Worm (Caenorhabditis elegans) whole organism, L2 larva: ENCODE measurements around the gene R05H5.4.

ENCODE experiments used
- C34F6.9 ChIP-seq: fragments of 150-350 bp; optimal IDR thresholded peaks from 2 replicates; lab custom pipeline; 2014; ENCODE audit warnings: missing biosample characterization, missing genetic modification characterization
- F13H6.1 ChIP-seq: sonication (generic microtip); optimal IDR thresholded peaks from 2 replicates; lab custom pipeline; 2016; ENCODE audit warnings: missing genetic modification characterization, missing compliant biosample characterization
- R02D3.7 ChIP-seq: fragments of 150-350 bp; optimal IDR thresholded peaks from 2 replicates; lab custom pipeline; 2014; ENCODE audit warnings: missing biosample characterization, missing genetic modification characterization
- Y55F3AM.14 ChIP-seq: fragments of 200-800 bp; sonication (Bioruptor generic); optimal IDR thresholded peaks from 2 replicates; lab custom pipeline; 2018; ENCODE audit warnings: mild to moderate bottlenecking, missing genetic modification characterization, missing compliant biosample characterization
- ZK546.5 ChIP-seq: sonication (generic microtip); optimal IDR thresholded peaks from 2 replicates; lab custom pipeline; 2017; ENCODE audit warnings: missing biosample characterization, missing genetic modification characterization
- alr-1 ChIP-seq: fragments of 150-350 bp; optimal IDR thresholded peaks from 2 replicates; lab custom pipeline; 2014; ENCODE audit warnings: missing biosample characterization, missing genetic modification characterization
- aly-2 ChIP-seq: fragments of 150-350 bp; optimal IDR thresholded peaks from 2 replicates; lab custom pipeline; 2014; ENCODE audit warnings: missing biosample characterization, missing genetic modification characterization
- ama-1 ChIP-seq: fragments of 150-350 bp; optimal IDR thresholded peaks from 2 replicates; lab custom pipeline; 2018; ENCODE audit warnings: inconsistent platforms
- blmp-1 ChIP-seq: sonication (generic microtip); optimal IDR thresholded peaks from 2 replicates; lab custom pipeline; 2017; ENCODE audit warnings: missing genetic modification characterization, mild to moderate bottlenecking, missing compliant biosample characterization, antibody characterized with exemption, moderate library complexity; ENCODE audit not compliant: insufficient read depth
- ceh-16 ChIP-seq: fragments of 150-350 bp; optimal IDR thresholded peaks from 2 replicates; lab custom pipeline; 2014; ENCODE audit warnings: missing biosample characterization, missing genetic modification characterization
- ceh-82 ChIP-seq: fragments of 150-350 bp; optimal IDR thresholded peaks from 2 replicates; lab custom pipeline; 2014; ENCODE audit warnings: missing biosample characterization, missing genetic modification characterization
- crh-2 ChIP-seq: sonication (generic microtip); optimal IDR thresholded peaks from 2 replicates; lab custom pipeline; 2017; ENCODE audit warnings: missing biosample characterization, missing genetic modification characterization
- dmd-4 ChIP-seq: sonication (generic microtip); optimal IDR thresholded peaks from 2 replicates; lab custom pipeline; 2017; ENCODE audit warnings: missing biosample characterization, missing genetic modification characterization
- egl-27 ChIP-seq: sonication (generic microtip); optimal IDR thresholded peaks from 3 replicates; lab custom pipeline; 2017; ENCODE audit warnings: missing biosample characterization, missing genetic modification reagents, missing genetic modification characterization
- elt-1 ChIP-seq: fragments of 150-350 bp; optimal IDR thresholded peaks from 2 replicates; lab custom pipeline; 2014; ENCODE audit warnings: missing biosample characterization, missing genetic modification characterization
- elt-3 ChIP-seq: sonication (generic microtip); optimal IDR thresholded peaks from 2 replicates; lab custom pipeline; 2017; ENCODE audit warnings: missing biosample characterization, missing genetic modification characterization
- fos-1 ChIP-seq: fragments of 150-350 bp; optimal IDR thresholded peaks from 2 replicates; lab custom pipeline; 2014; ENCODE audit warnings: missing biosample characterization, missing genetic modification characterization
- gmeb-1 ChIP-seq: fragments of 150-350 bp; optimal IDR thresholded peaks from 2 replicates; lab custom pipeline; 2014; ENCODE audit warnings: missing biosample characterization, missing genetic modification characterization
- lin-11 ChIP-seq: fragments of 150-350 bp; sonication (generic microtip); optimal IDR thresholded peaks from 2 replicates; lab custom pipeline; 2014; ENCODE audit warnings: missing biosample characterization, missing genetic modification characterization, inconsistent platforms, mixed read lengths
- lin-13 ChIP-seq: fragments of 150-350 bp; optimal IDR thresholded peaks from 2 replicates; lab custom pipeline; 2014; ENCODE audit warnings: missing biosample characterization, missing genetic modification reagents, missing genetic modification characterization
- lin-39 ChIP-seq: fragments of 150-350 bp; optimal IDR thresholded peaks from 2 replicates; lab custom pipeline; 2014; ENCODE audit warnings: missing biosample characterization, missing genetic modification reagents, missing genetic modification characterization
- lsy-2 ChIP-seq, 2 experiments: fragments of 150-350 bp in 1 of 2; sonication (generic microtip) in 1 of 2; optimal IDR thresholded peaks; 2 replicates each; lab custom pipeline; 2014 to 2017; ENCODE audit warnings: missing biosample characterization in 2 of 2, missing genetic modification characterization in 2 of 2
- mab-5 ChIP-seq: fragments of 150-350 bp; optimal IDR thresholded peaks from 2 replicates; lab custom pipeline; 2014; ENCODE audit warnings: missing biosample characterization, missing genetic modification characterization
- mbf-1 ChIP-seq: sonication (generic microtip); optimal IDR thresholded peaks from 2 replicates; lab custom pipeline; 2017; ENCODE audit warnings: missing biosample characterization, missing genetic modification characterization
- mdl-1 ChIP-seq, 2 experiments: fragments of 150-350 bp in 1 of 2; sonication (generic microtip) in 1 of 2; optimal IDR thresholded peaks; 2 replicates each; lab custom pipeline; 2017; ENCODE audit warnings: missing biosample characterization in 2 of 2, missing genetic modification characterization in 2 of 2
- nhr-10 ChIP-seq: sonication (generic microtip); optimal IDR thresholded peaks from 2 replicates; lab custom pipeline; 2017; ENCODE audit warnings: missing biosample characterization, missing genetic modification characterization
- nhr-11 ChIP-seq: fragments of 150-350 bp; optimal IDR thresholded peaks from 2 replicates; lab custom pipeline; 2014; ENCODE audit warnings: missing biosample characterization, missing genetic modification characterization
- nhr-12 ChIP-seq: fragments of 150-350 bp; optimal IDR thresholded peaks from 2 replicates; lab custom pipeline; 2014; ENCODE audit warnings: missing biosample characterization, missing genetic modification characterization
- nhr-129 ChIP-seq: fragments of 150-350 bp; optimal IDR thresholded peaks from 2 replicates; lab custom pipeline; 2014; ENCODE audit warnings: missing biosample characterization, missing genetic modification characterization
- nhr-21 ChIP-seq: fragments of 150-350 bp; optimal IDR thresholded peaks from 2 replicates; lab custom pipeline; 2014; ENCODE audit warnings: missing biosample characterization, missing genetic modification characterization
- nhr-23 ChIP-seq: fragments of 150-350 bp; optimal IDR thresholded peaks from 2 replicates; lab custom pipeline; 2014; ENCODE audit warnings: missing biosample characterization, missing genetic modification reagents, missing genetic modification characterization
- nhr-237 ChIP-seq: fragments of 150-350 bp; optimal IDR thresholded peaks from 2 replicates; lab custom pipeline; 2014; ENCODE audit warnings: missing biosample characterization, missing genetic modification characterization
- nhr-25 ChIP-seq: fragments of 150-350 bp; sonication (generic microtip); optimal IDR thresholded peaks from 3 replicates; lab custom pipeline; 2014; ENCODE audit warnings: missing biosample characterization, missing genetic modification characterization
- nhr-6 ChIP-seq: fragments of 150-350 bp; optimal IDR thresholded peaks from 2 replicates; lab custom pipeline; 2014; ENCODE audit warnings: missing biosample characterization, missing genetic modification characterization
- nhr-77 ChIP-seq: fragments of 150-350 bp; optimal IDR thresholded peaks from 2 replicates; lab custom pipeline; 2014; ENCODE audit warnings: missing biosample characterization, missing genetic modification characterization
- peb-1 ChIP-seq: fragments of 150-350 bp; optimal IDR thresholded peaks from 2 replicates; lab custom pipeline; 2014; ENCODE audit warnings: missing biosample characterization, missing genetic modification characterization
- sem-4 ChIP-seq: fragments of 150-350 bp; optimal IDR thresholded peaks from 2 replicates; lab custom pipeline; 2014; ENCODE audit warnings: missing biosample characterization, missing genetic modification reagents, missing genetic modification characterization
- skn-1 ChIP-seq: sonication (generic microtip); optimal IDR thresholded peaks from 2 replicates; lab custom pipeline; 2017; ENCODE audit warnings: missing biosample characterization, missing genetic modification characterization
- sma-3 ChIP-seq: sonication (generic microtip); optimal IDR thresholded peaks from 2 replicates; lab custom pipeline; 2016; ENCODE audit warnings: missing genetic modification reagents, missing genetic modification characterization, missing compliant biosample characterization
- sma-9 ChIP-seq, 2 experiments: fragments of 150-350 bp in 1 of 2; sonication (generic microtip) in 1 of 2; optimal IDR thresholded peaks; 2 replicates each; lab custom pipeline; 2014 to 2016; ENCODE audit warnings: missing genetic modification characterization in 2 of 2, mild to moderate bottlenecking in 1 of 2, missing biosample characterization in 1 of 2, missing compliant biosample characterization in 1 of 2, missing genetic modification reagents in 1 of 2, moderate library complexity in 1 of 2
- snpc-4 ChIP-seq: fragments of 150-350 bp; optimal IDR thresholded peaks from 2 replicates; lab custom pipeline; 2014; ENCODE audit warnings: missing biosample characterization, missing genetic modification characterization
- unc-39 ChIP-seq: fragments of 150-350 bp; optimal IDR thresholded peaks from 2 replicates; lab custom pipeline; 2014; ENCODE audit warnings: missing biosample characterization, missing genetic modification characterization
- unc-55 ChIP-seq: fragments of 150-350 bp; sonication (generic microtip); optimal IDR thresholded peaks from 3 replicates; lab custom pipeline; 2014; ENCODE audit warnings: missing biosample characterization, missing genetic modification reagents, missing genetic modification characterization
- unc-62 ChIP-seq: fragments of 150-350 bp; optimal IDR thresholded peaks from 2 replicates; lab custom pipeline; 2014; ENCODE audit warnings: missing biosample characterization, missing genetic modification reagents, missing genetic modification characterization
- zag-1 ChIP-seq: fragments of 150-350 bp; optimal IDR thresholded peaks from 2 replicates; lab custom pipeline; 2014; ENCODE audit warnings: missing biosample characterization, missing genetic modification characterization
- ztf-1 ChIP-seq: fragments of 200-800 bp; sonication (Bioruptor generic); conservative IDR thresholded peaks from 2 replicates; pipeline ENCODE4 v1.3.6; 2022; ENCODE audit warnings: missing genetic modification characterization, missing compliant biosample characterization
- ztf-11 ChIP-seq: sonication (generic microtip); optimal IDR thresholded peaks from 2 replicates; lab custom pipeline; 2017; ENCODE audit warnings: missing biosample characterization, missing genetic modification characterization
- ztf-4 ChIP-seq: fragments of 150-350 bp; optimal IDR thresholded peaks from 2 replicates; lab custom pipeline; 2014; ENCODE audit warnings: missing biosample characterization, missing genetic modification characterization

R05H5.4 gene

DNA sequence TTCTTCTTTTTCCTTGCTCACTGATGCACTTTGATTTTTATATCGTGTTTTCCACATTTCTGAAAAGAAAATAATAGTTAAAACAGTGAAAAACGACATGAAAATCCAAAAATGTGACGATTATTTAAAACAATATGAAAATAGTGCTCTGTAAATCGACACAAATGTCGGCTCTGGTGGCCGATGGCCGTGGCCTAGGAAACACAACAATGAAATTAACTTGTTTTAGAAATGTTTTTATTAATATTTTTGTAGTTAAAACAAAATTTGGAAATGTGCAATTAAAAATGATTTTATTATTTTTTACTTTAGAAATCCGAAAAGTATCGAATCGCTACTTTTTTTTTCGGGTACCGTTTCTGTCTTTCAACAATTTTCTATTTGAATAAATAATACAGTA is 953 bp upstream of the R05H5.4 start, which contains the start of gene arv-1 (continued):
- TF ChIP-seq ZK546.5 (tag; lab: Kevin White, UChicago) = no peak
- TF ChIP-seq lin-39 (tag; lab: Kevin White, UChicago) = no peak

DNA sequence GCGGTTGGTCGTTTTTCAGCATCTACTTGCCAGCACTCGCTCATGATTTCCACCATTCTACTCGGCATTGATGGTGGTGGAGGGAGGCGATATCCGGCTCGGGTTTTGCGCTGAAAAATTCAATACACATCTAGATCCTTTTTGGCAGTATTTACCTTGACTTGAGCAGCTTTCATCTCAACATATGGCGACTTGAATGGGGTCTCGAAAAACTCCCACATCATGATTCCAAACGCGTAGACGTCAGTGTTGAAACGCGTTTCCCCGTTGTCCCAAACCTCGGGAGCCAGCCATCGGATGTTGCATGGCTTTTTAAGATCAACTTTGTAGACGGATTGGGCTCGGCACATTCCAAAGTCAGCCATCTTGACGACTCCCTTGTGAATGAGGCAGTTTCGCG is 1.3 kb downstream of the R05H5.4 start:
- TF ChIP-seq snpc-4 = no peak
- no peak for TF ChIP-seq nhr-25 (tag; lab: Kevin White, UChicago)
- TF ChIP-seq aly-2 = no peak
- TF ChIP-seq mbf-1 = no peak
- no peak for TF ChIP-seq fos-1
- TF ChIP-seq sma-3 = no peak
- TF ChIP-seq peb-1 (tag; lab: Kevin White, UChicago) = no peak
- no peak for TF ChIP-seq lsy-2 (tag; optimal IDR thresholded peaks at IDR 0.05; lab: Kevin White, UChicago)
- TF ChIP-seq nhr-6 (tag; lab: Kevin White, UChicago) = no peak

DNA sequence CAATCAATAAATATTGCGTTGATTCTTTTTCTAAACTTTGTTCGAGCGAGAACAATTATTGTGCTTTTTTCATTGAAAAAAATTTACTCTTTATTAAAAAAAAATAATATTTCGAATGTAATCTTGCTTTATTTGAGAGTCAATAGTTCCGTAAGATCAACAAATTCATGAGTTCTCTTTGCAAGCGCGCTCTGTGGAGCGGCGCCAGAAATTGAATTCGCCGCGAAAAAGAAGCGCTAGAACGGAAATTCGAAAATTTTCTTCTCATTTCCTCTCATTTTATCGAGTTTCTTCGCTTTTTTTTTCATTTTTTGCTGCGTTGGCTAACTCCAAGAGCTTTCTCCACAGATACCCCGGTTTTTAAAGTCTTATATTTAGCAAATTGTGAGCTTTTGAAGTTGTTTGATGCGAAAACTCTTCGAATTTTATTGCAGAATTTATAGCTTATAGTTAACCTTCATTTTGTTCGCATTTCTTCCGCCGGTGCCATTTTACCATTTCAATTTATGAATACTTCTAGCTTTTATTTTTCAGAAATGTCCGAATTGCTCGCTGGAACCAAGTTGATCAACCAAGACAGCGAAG is 2.6 kb downstream of the R05H5.4 start, which contains the start of gene R05H5.3:
Gene R05H5.3 (plus strand): TSS at position 535 of the 585 bp plus-strand sequence.
- no peak for TF ChIP-seq ZK546.5 (tag; lab: Kevin White, UChicago)
- no peak for TF ChIP-seq sem-4
- TF ChIP-seq nhr-23 (tag; lab: Kevin White, UChicago) = no peak
- TF ChIP-seq ama-1 (lab: Kevin White, UChicago) = no peak
- TF ChIP-seq nhr-11 (tag; lab: Kevin White, UChicago) = no peak
- no peak for TF ChIP-seq nhr-6 (tag; lab: Kevin White, UChicago)
- TF ChIP-seq lin-39 (tag; lab: Kevin White, UChicago) = no peak
- no peak for TF ChIP-seq dmd-4 (tag; lab: Kevin White, UChicago)
- no peak for TF ChIP-seq ceh-16 (tag; lab: Kevin White, UChicago)
- peak; percentile 87 for TF ChIP-seq unc-55 (GFP tag; lab: Kevin White, UChicago)
- TF ChIP-seq ztf-4 (tag; lab: Kevin White, UChicago) = no peak
- TF ChIP-seq nhr-77 = no peak
- TF ChIP-seq egl-27 = no peak
- no peak for TF ChIP-seq alr-1 (tag; lab: Kevin White, UChicago)
- no peak for TF ChIP-seq elt-1 (tag; lab: Kevin White, UChicago)
- TF ChIP-seq zag-1 = peak; percentile 34
- TF ChIP-seq C34F6.9 (tag; lab: Kevin White, UChicago) = peak; percentile 69
- no peak for TF ChIP-seq mdl-1 (tag; optimal IDR thresholded peaks at IDR 0.05; lab: Kevin White, UChicago)
- no peak for TF ChIP-seq ceh-82 (tag; lab: Kevin White, UChicago)
- no peak for TF ChIP-seq unc-39
- no peak for TF ChIP-seq nhr-25 (tag; lab: Kevin White, UChicago)
- TF ChIP-seq ztf-1 (GFP tag; lab: Robert Waterston, UW) = no peak
- TF ChIP-seq sma-3 = peak; percentile 27
- TF ChIP-seq F13H6.1 (tag; lab: Kevin White, UChicago) = no peak
- TF ChIP-seq gmeb-1 (tag; lab: Kevin White, UChicago) = peak; percentile 74
- TF ChIP-seq ztf-11 (tag; lab: Kevin White, UChicago) = no peak
- TF ChIP-seq peb-1 (tag; lab: Kevin White, UChicago) = no peak
- TF ChIP-seq aly-2 = no peak
- no peak for TF ChIP-seq lin-11 (tag; lab: Kevin White, UChicago)
- no peak for TF ChIP-seq mab-5 (tag; lab: Kevin White, UChicago)
- no peak for TF ChIP-seq snpc-4
- peak; percentile 39 for TF ChIP-seq crh-2
- TF ChIP-seq nhr-21 = no peak
- TF ChIP-seq lin-13 (GFP tag; lab: Kevin White, UChicago) = peak; percentile 54
- peak in 1 of 2 experiments; percentile 78 for TF ChIP-seq lsy-2 (tag; optimal IDR thresholded peaks at IDR 0.05; lab: Kevin White, UChicago)
- no peak for TF ChIP-seq skn-1
- no peak for TF ChIP-seq blmp-1 (tag; lab: Kevin White, UChicago)
- TF ChIP-seq mbf-1 = no peak
- TF ChIP-seq elt-3 (tag; lab: Kevin White, UChicago) = no peak
- TF ChIP-seq Y55F3AM.14 (GFP tag; lab: Kevin White, UChicago) = no peak
- TF ChIP-seq nhr-129 (tag; lab: Kevin White, UChicago) = peak; percentile 69
- TF ChIP-seq nhr-10 = no peak
- peak; percentile 30 for TF ChIP-seq sma-9 (GFP tag; optimal IDR thresholded peaks at IDR 0.05; lab: Kevin White, UChicago)
- no peak for TF ChIP-seq sma-9 (tag; optimal IDR thresholded peaks at IDR 0.05; lab: Kevin White, UChicago)
- TF ChIP-seq nhr-237 = no peak
- TF ChIP-seq nhr-12 (tag; lab: Kevin White, UChicago) = no peak
- peak; percentile 29 for TF ChIP-seq fos-1
- TF ChIP-seq R02D3.7 (tag; lab: Kevin White, UChicago) = no peak
- no peak for TF ChIP-seq unc-62
